Fruit fly (Drosophila melanogaster): ENCODE results near the gene CG13603.

Gene CG13603

DNA sequence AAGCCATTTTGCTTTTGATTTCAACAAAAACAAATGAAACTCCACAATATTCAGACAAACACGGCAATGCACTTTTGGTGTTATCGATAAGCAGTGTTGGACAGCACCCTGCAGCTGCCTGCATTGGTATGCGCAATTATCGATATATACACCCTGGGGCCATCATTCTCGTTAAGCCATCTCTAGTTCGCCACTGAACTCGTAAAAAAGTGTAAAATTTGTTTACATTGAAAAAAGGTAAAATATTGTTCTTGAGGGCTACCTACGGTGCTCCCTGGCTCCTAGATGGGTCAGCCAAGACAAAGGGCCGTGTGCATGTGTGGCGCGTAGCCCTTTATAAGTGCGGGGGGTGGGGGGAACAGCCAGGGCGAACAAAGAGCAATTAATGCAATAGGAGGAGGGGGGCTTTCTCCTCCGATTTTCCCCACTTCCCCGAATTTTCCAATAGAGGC lies at the start of gene CG13603, which contains the start of gene CG5902:
Gene CG13603 (minus strand): TSS at position 91 of the 452 bp plus-strand sequence.
Gene CG5902 (plus strand): TSS at position 164 of the 452 bp plus-strand sequence.
- TF ChIP-seq noc (tag; optimal IDR thresholded peaks at IDR 0.05), result no peak

DNA sequence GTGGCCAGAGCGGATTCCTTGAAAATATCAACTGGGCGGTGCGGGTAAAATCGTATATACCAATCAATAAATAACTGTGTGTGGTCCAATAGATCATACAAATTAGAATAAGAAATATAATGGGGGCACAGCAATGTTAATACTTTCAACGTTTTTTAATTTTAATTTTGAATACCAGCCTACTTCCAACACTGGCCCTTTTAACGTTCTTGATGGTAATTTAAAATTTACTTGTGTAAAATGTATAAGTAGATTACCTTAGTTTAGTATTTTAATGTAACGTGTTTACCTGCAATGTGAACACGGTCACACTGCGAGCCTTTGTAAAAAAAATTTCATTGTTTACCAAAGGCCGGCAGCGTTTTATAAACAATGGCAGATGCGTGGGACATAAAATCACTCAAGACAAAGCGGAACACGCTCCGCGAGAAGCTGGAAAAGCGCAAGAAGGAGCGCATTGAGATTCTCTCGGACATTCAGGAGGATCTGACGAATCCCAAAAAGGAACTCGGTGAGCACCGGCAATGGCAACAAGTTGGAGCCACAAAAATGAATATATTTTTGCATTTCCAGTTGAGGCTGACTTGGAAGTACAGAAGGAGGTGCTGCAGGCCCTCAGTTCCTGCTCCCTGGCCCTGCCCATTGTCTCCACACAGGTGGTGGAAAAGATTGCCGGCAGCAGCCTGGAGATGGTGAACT lies 45.6 kb upstream of the CG13603 start, which contains the start of the genes KrT95D and Mettl3:
Gene KrT95D (minus strand): TSS at position 3 of the 699 bp plus-strand sequence.
Gene Mettl3 (plus strand): TSS at position 333 of the 699 bp plus-strand sequence.
- no peak for TF ChIP-seq noc (tag; optimal IDR thresholded peaks at IDR 0.05)

dm6 chr3R:24031019-24031824 lies 44.9 kb upstream of the CG13603 start:
- TF ChIP-seq noc (tag; optimal IDR thresholded peaks at IDR 0.05), result peak; percentile 14

- no peak for TF ChIP-seq noc (tag; optimal IDR thresholded peaks at IDR 0.05)
Observed at dm6 chr3R:24027222-24027621, 40.9 kb upstream of the CG13603 start.

- no peak for TF ChIP-seq noc (tag; optimal IDR thresholded peaks at IDR 0.05)
Observed at dm6 chr3R:24026503-24026902, 40.1 kb upstream of the CG13603 start.

DNA sequence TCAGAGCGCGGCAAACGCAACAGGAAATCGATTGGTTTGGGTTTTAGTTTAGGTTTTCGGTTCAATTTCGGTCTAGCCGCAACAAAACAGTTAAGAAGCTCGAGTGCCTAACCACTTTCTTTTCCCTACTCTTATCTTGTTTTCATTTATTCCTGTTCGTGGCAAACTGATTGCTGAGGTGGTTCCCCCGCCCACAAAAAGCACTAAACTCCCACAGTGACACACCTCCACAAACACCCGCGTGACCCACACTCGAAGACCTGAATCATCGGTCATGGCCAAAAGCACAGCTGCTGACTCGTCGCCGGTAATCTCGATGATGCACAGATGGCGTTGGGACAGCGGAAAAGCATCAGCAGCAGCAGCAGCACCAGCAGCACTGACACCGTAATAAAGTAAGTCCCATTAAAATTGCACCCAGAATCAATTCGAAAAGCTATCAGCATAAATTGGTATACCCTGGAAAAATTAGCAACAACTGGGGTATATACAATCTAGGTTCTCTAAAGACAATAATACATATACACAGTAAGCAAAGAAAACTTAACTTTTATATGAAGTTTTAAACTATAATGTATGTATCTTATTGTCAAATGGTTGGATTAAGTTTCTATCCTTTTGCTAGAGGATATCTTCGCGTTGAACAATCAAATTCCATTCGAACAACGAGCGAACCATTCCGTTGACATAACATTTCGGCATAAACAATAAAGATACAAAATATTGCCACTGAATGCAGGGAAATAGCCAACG lies 39.5 kb upstream of the CG13603 start:
- no peak for TF ChIP-seq noc (tag; optimal IDR thresholded peaks at IDR 0.05)

DNA sequence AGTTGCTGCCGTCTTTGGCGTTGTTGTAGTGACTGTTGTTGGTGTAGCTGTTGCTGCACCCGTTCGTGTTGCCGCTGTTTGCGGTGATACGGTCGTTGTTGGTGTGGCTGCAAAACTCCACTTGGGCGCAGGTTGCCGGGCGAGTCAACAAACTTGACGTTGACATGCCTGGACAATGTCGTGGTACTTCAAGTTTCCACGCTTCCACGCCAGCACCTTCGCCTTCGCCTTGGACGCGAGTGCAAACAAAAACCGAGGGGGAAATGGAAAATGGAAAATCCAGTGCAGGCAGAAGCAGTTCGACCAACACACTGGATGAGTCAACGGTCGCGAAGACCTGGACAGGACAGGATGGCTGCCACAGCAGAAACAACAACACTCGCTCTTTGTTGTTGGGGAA lies 38.3 kb upstream of the CG13603 start:
- no peak for TF ChIP-seq noc (tag; optimal IDR thresholded peaks at IDR 0.05)

DNA sequence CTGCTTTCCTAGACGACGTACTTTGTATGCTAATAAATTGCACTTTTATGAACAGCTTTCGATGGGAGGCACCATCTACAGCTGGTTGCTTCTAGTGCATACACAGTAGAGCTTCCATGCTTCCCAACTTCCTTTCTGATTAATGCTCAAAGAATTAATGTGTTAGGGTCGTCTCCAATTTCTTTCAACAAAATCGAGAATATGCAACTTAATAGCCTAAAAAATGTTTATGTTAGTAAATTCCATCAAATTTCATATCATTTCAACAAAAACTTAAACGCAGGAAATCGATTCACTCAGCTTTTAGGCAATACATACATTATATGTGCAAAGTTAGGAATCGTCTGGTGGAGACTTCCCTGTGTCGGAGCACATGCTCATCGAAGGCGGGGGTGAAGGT lies 37.8 kb upstream of the CG13603 start:
- TF ChIP-seq noc (tag; optimal IDR thresholded peaks at IDR 0.05), result no peak

- TF ChIP-seq noc (tag; optimal IDR thresholded peaks at IDR 0.05), result no peak
Observed at dm6 chr3R:24021895-24022294, 35.5 kb upstream of the CG13603 start.

- no peak for TF ChIP-seq noc (tag; optimal IDR thresholded peaks at IDR 0.05)
Observed at dm6 chr3R:24017648-24018047, 31.3 kb upstream of the CG13603 start.

dm6 chr3R:24015939-24016913 lies 29.9 kb upstream of the CG13603 start:
- peak; percentile 33 for TF ChIP-seq noc (tag; optimal IDR thresholded peaks at IDR 0.05)

- no peak for TF ChIP-seq noc (tag; optimal IDR thresholded peaks at IDR 0.05)
Observed at dm6 chr3R:24015449-24015848, 29.1 kb upstream of the CG13603 start.

DNA sequence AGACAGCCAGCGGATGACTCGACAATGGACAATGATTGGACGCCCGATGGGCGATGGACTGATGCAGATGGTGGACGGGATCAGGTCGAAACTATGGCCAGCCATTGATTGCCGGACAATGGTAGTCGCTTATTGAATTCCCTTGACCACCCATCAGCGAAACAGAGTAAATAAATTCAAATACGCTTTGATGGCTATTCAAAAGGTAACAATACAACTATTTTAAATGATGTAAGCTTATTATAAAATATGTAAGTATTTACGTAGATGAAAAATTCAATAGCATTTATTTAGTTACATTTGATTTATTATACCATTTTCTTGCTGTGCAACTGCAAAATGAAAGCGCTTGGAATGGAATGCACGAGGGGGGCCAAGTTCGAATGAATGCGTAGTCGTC lies 28.2 kb upstream of the CG13603 start:
- no peak for TF ChIP-seq noc (tag; optimal IDR thresholded peaks at IDR 0.05)

DNA sequence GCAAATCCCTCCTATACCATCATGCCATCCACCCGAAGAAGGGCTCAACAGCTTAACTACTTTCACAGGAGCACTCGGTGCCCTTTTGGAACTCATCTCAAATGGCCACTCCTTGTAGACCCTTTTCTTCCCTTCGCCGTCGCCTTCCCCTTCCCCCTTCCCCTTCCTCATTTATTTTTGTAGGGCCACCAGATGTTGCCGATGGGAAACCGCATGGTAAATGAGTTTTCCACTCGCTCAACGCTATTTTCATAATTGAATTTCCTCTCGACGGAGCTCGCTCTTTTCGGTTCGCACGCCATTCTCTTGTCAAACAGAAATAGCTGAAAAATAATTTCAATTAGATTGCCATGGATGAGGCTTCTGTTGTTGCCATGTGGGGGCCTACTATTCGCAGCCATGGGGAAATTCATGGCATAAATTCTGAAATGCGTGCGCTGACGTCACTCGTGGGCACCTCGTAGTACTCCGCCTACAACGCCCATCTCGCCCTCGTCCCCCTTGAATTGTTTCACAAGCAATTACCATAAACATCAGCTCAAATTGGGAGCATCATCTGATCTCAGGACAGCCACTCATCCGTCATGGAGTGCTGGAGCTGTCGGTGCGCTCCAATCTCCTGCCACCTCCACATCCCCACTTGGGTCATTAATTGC lies 25.8 kb upstream of the CG13603 start:
- no peak for TF ChIP-seq noc (tag; optimal IDR thresholded peaks at IDR 0.05)

Data from whole organism, larva.